Worm (Caenorhabditis elegans) whole organism, mixed stage, embryonic: ENCODE data around the gene mlp-1.

Source experiments
- bed-3 ChIP-seq: fragments of 200-800 bp; sonication (Bioruptor generic); optimal IDR thresholded peaks from 3 replicates; lab custom pipeline; 2018; ENCODE audit warnings: mild to moderate bottlenecking, missing genetic modification characterization, moderate library complexity, missing compliant biosample characterization
- ceh-43 ChIP-seq: fragments of 200-800 bp; sonication (Bioruptor generic); optimal IDR thresholded peaks from 2 replicates; lab custom pipeline; 2018; ENCODE audit warnings: mild to moderate bottlenecking, missing genetic modification characterization, moderate library complexity, missing compliant biosample characterization
- ces-1 ChIP-seq: fragments of 150-350 bp; optimal IDR thresholded peaks from 2 replicates; lab custom pipeline; 2014; ENCODE audit warnings: missing biosample characterization, missing genetic modification reagents, missing genetic modification characterization
- lin-13 ChIP-seq: fragments of 150-350 bp; optimal IDR thresholded peaks from 2 replicates; lab custom pipeline; 2014; ENCODE audit warnings: missing biosample characterization, missing genetic modification characterization
- lsy-2 ChIP-seq: fragments of 150-350 bp; optimal IDR thresholded peaks from 2 replicates; lab custom pipeline; 2014; ENCODE audit warnings: missing biosample characterization, missing genetic modification characterization
- nhr-12 ChIP-seq: fragments of 150-350 bp; optimal IDR thresholded peaks from 2 replicates; lab custom pipeline; 2014; ENCODE audit warnings: missing biosample characterization, missing genetic modification characterization
- nhr-76 ChIP-seq: sonication (generic microtip); optimal IDR thresholded peaks from 2 replicates; lab custom pipeline; 2017; ENCODE audit warnings: missing biosample characterization, missing genetic modification characterization
- pha-4 ChIP-seq: fragments of 150-350 bp; optimal IDR thresholded peaks from 2 replicates; lab custom pipeline; 2018; ENCODE audit warnings: missing biosample characterization, missing genetic modification reagents, missing genetic modification characterization
- snpc-4 ChIP-seq: fragments of 150-350 bp; optimal IDR thresholded peaks from 2 replicates; lab custom pipeline; 2014; ENCODE audit warnings: missing biosample characterization, missing genetic modification characterization
- unc-62 ChIP-seq: fragments of 150-350 bp; optimal IDR thresholded peaks from 2 replicates; lab custom pipeline; 2014; ENCODE audit warnings: missing biosample characterization, missing genetic modification reagents, missing genetic modification characterization
- zip-8 ChIP-seq: fragments of 150-350 bp; optimal IDR thresholded peaks from 2 replicates; lab custom pipeline; 2014; ENCODE audit warnings: missing biosample characterization, missing genetic modification characterization
- ztf-11 ChIP-seq: fragments of 150-350 bp; optimal IDR thresholded peaks from 2 replicates; lab custom pipeline; 2014; ENCODE audit warnings: missing biosample characterization, missing genetic modification characterization

- no peak for TF ChIP-seq bed-3 (GFP tag; lab: Kevin White, UChicago)
- TF ChIP-seq lin-13 (tag; lab: Kevin White, UChicago), result no peak
- TF ChIP-seq nhr-12, result no peak
- TF ChIP-seq unc-62 (GFP tag; lab: Kevin White, UChicago), result no peak
- no peak for TF ChIP-seq lsy-2 (tag; lab: Kevin White, UChicago)
- TF ChIP-seq ztf-11 (tag; lab: Kevin White, UChicago), result no peak
- no peak for TF ChIP-seq pha-4 (tag; lab: Kevin White, UChicago)
- no peak for TF ChIP-seq zip-8
- TF ChIP-seq snpc-4 (tag; lab: Kevin White, UChicago), result no peak
- no peak for TF ChIP-seq ces-1 (GFP tag; lab: Kevin White, UChicago)
- no peak for TF ChIP-seq ceh-43
- TF ChIP-seq nhr-76 (tag; lab: Kevin White, UChicago), result no peak
Observed at ce11 chrIII:5922236-5922635, 52.6 kb downstream of the mlp-1 start.
